Worm (Caenorhabditis elegans): ENCODE results near the gene C26D10.7.

The C26D10.7 gene

DNA sequence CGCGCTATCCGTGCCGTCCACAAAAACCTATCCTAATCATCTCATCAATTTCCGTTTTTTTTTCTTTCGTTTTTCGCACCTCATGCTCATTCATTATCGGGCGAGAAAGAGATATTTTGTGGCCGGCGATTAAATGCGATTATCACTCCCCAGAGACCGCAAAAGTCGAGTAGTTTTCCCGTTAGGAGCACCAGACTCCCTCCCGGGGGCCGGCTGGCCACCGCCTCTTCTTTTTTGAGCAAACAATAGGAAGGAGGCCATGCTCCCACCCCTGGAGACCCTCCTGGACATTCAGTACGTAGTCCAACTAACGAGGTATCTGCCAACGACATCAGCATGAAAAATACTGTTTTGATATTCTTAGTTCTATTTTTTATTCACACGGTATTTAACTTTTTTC lies 26.7 kb downstream of the C26D10.7 start, which contains the start of gene M195.2:
Gene M195.2, plus strand, starts transcription at position 301 of the 400 bp plus-strand sequence.
- no peak; the same call in 1 of the 2 replicates for TF ChIP-seq zfh-2 (GFP tag; conservative IDR thresholded peaks at IDR 0.05)
- TF ChIP-seq rpc-1 (optimal IDR thresholded peaks at IDR 0.05) = no peak
- TF ChIP-seq rpc-1 (tag; optimal IDR thresholded peaks at IDR 0.05) = no peak
- TF ChIP-seq ztf-28 (GFP tag; IDR thresholded peaks at IDR 0.05) = no peak
- TF ChIP-seq unc-62 (GFP tag; optimal IDR thresholded peaks at IDR 0.05) = no peak
- no peak for TF ChIP-seq ztf-6 (GFP tag; IDR thresholded peaks at IDR 0.05)
- TF ChIP-seq hsf-1 (GFP tag; IDR thresholded peaks at IDR 0.05) = no peak
- no peak for TF ChIP-seq ets-4 (GFP tag; optimal IDR thresholded peaks at IDR 0.05)
- no peak for TF ChIP-seq mel-28 (tag; optimal IDR thresholded peaks at IDR 0.05; ENCODE audit: borderline replicate concordance)
- no peak for TF ChIP-seq F37B4.10 (GFP tag; IDR thresholded peaks at IDR 0.05)
- TF ChIP-seq C06A6.2 (GFP tag; conservative IDR thresholded peaks at IDR 0.05) = no peak

ce11 chrII:8369059-8369458 lies 35.3 kb downstream of the C26D10.7 start, which contains the start of gene amt-3:
TSS of gene amt-3 (minus strand) at chrII:8369159.
- TF ChIP-seq bed-1 (GFP tag; IDR thresholded peaks at IDR 0.05) = no peak
- TF ChIP-seq F57A8.1 (GFP tag; optimal IDR thresholded peaks at IDR 0.05) = no peak

DNA sequence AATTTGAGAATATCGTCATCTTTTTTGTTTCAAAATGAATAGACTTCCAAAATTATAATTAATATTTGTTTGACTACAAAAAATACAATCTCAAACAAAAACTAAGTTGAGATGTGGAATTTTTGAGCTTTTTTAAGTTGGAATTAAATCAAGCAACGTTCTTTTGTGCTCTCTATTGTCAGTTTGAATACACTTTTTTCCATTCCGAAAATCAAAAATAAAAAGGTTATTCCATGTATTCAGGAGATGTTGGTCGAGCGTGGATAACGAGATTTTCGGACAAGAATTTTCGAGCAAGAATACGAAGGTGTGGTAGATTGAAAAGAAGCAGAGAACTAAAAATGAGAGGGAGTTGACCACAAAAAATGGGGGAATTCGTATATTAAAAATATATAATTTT lies 36.5 kb downstream of the C26D10.7 start:
- TF ChIP-seq lin-26 (GFP tag; IDR thresholded peaks at IDR 0.05) (no peak), F57C9.4 (tag; optimal IDR thresholded peaks at IDR 0.05) (no peak), ceh-27 (GFP tag; optimal IDR thresholded peaks at IDR 0.05) (no peak), nhr-120 (GFP tag; IDR thresholded peaks at IDR 0.05) (no peak), snpc-1.1 (tag; optimal IDR thresholded peaks at IDR 0.05; ENCODE audit: insufficient read depth) (no peak), nfya-2 (GFP tag; IDR thresholded peaks at IDR 0.05) (no peak), K12H6.12 (tag; optimal IDR thresholded peaks at IDR 0.05) (no peak), ceh-79 (tag; optimal IDR thresholded peaks at IDR 0.05) (no peak), F55B11.4 (tag; optimal IDR thresholded peaks at IDR 0.05; ENCODE audit: borderline replicate concordance, insufficient read depth) (no peak), cebp-1 (GFP tag; IDR thresholded peaks at IDR 0.05) (no peak), cebp-1 (tag; optimal IDR thresholded peaks at IDR 0.05) (no peak), lin-40 (tag; optimal IDR thresholded peaks at IDR 0.05) (no peak), K11D2.4 (GFP tag; IDR thresholded peaks at IDR 0.05) (no peak), cebp-2 (GFP tag; IDR thresholded peaks at IDR 0.05) (no peak), F57A8.1 (GFP tag; optimal IDR thresholded peaks at IDR 0.05) (no peak)

DNA sequence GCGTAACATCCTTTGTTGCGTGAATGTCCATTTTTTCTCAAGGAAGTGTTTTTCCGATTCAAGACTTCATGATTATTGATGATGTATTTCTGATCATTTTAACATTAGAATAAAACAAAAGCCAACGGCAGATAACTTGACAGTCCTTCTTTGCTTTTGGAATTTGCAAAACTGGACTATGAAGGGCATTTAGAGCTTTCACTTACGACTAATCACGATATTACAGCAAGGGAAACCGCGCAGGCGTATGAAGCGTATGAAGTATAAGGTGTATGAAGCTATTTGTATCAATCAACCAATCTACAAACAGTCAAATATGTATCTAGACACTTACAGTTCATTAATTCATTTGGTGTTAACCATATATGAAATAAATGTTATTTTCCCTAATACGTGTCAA lies 44.0 kb downstream of the C26D10.7 start:
- TF ChIP-seq mel-28 (tag; optimal IDR thresholded peaks at IDR 0.05; ENCODE audit: borderline replicate concordance) (no peak), F49E8.2 (tag; optimal IDR thresholded peaks at IDR 0.05; ENCODE audit: insufficient read depth) (no peak), hlh-12 (tag; optimal IDR thresholded peaks at IDR 0.05) (no peak), aptf-2 (GFP tag; conservative IDR thresholded peaks at IDR 0.05) (no peak), cebp-1 (GFP tag; IDR thresholded peaks at IDR 0.05) (no peak), cebp-1 (tag; optimal IDR thresholded peaks at IDR 0.05) (no peak), T07F8.4 (tag; optimal IDR thresholded peaks at IDR 0.05) (no peak), F57A8.1 (GFP tag; optimal IDR thresholded peaks at IDR 0.05) (no peak), ztf-6 (GFP tag; IDR thresholded peaks at IDR 0.05) (no peak), ekl-4 (GFP tag; IDR thresholded peaks at IDR 0.05) (no peak)

DNA sequence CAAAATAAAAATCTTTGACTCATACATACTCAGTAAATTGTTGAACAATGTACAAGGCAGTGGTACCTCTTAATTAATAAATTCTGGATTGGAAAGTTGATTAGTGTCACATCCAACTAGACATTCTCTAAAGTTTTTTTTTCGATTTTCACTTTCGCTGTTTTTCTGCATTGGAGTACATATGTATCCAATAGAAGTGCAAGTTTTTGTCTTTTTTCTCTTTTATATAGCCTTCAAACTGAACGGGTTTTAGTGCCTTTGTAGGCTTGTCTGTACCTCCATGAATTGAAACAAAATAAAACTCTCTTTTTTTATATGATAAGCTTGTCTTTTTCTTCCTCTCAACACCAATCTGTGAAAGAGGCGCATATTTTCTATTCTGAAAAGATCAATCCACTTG lies 46.4 kb downstream of the C26D10.7 start:
- TF ChIP-seq him-1 (tag; optimal IDR thresholded peaks at IDR 0.05) = no peak
- no peak for TF ChIP-seq lir-1 (GFP tag; conservative IDR thresholded peaks at IDR 0.05)
- no peak for TF ChIP-seq rcor-1 (GFP tag; IDR thresholded peaks at IDR 0.05)
- TF ChIP-seq ekl-4 (GFP tag; IDR thresholded peaks at IDR 0.05) = no peak
- no peak for TF ChIP-seq egrh-3 (GFP tag; IDR thresholded peaks at IDR 0.05)

Measured in whole organism, young adult.